Worm (Caenorhabditis elegans) whole organism, young adult: ENCODE measurements around the gene srd-32.
"Not testable (repeated sequence)": the region's sequence is repeated elsewhere in the genome, so short reads cannot be mapped to it uniquely, and the experiment has no call there.

Experiments used
- C17E4.6 ChIP-seq: fragments of 200-800 bp; sonication (Bioruptor generic); IDR thresholded peaks from 2 replicates; pipeline ENCODE4 v1.3.6; 2022; ENCODE audit warnings: missing genetic modification reagents, missing genetic modification characterization, missing compliant biosample characterization
- F10E7.11 ChIP-seq: sonication (generic microtip); optimal IDR thresholded peaks from 2 replicates; lab custom pipeline; 2017; ENCODE audit warnings: mild to moderate bottlenecking, missing genetic modification characterization, moderate library complexity, missing compliant biosample characterization
- F33H1.4 ChIP-seq: fragments of 200-800 bp; sonication (Bioruptor generic); IDR thresholded peaks from 2 replicates; pipeline ENCODE4 v1.3.6; 2022; ENCODE audit warnings: missing genetic modification reagents, missing genetic modification characterization, missing compliant biosample characterization
- F55B11.4 ChIP-seq: sonication (generic microtip); optimal IDR thresholded peaks from 2 replicates; lab custom pipeline; 2016; ENCODE audit warnings: missing compliant biosample characterization, missing genetic modification characterization, borderline replicate concordance; ENCODE audit not compliant: insufficient read depth
- F57C9.4 ChIP-seq: sonication (generic microtip); optimal IDR thresholded peaks from 2 replicates; lab custom pipeline; 2017; ENCODE audit warnings: mild to moderate bottlenecking, missing genetic modification characterization, missing compliant biosample characterization
- K12H6.12 ChIP-seq: fragments of 200-800 bp; sonication (Bioruptor generic); optimal IDR thresholded peaks from 2 replicates; lab custom pipeline; 2018; ENCODE audit warnings: mild to moderate bottlenecking, missing genetic modification characterization, missing compliant biosample characterization
- T07F8.4 ChIP-seq: sonication (generic microtip); optimal IDR thresholded peaks from 2 replicates; lab custom pipeline; 2016; ENCODE audit warnings: mild to moderate bottlenecking, missing genetic modification characterization, moderate library complexity, missing compliant biosample characterization
- T26A5.8 ChIP-seq: sonication (generic microtip); optimal IDR thresholded peaks from 2 replicates; lab custom pipeline; 2016; ENCODE audit warnings: missing genetic modification characterization, missing compliant biosample characterization
- Y53G8AR.9 ChIP-seq: fragments of 200-800 bp; sonication (Bioruptor generic); conservative IDR thresholded peaks from 2 replicates; pipeline ENCODE4 v1.3.6; 2022; ENCODE audit warnings: missing genetic modification reagents, missing genetic modification characterization, missing compliant biosample characterization
- Y79H2A.3 ChIP-seq: fragments of 200-800 bp; sonication (Bioruptor generic); conservative IDR thresholded peaks from 2 replicates; pipeline ENCODE4 v1.3.6; 2022; ENCODE audit warnings: missing genetic modification reagents, missing genetic modification characterization, missing compliant biosample characterization
- Y95B8A.8 ChIP-seq: fragments of 200-800 bp; sonication (Bioruptor generic); IDR thresholded peaks from 2 replicates; pipeline ENCODE4 v1.3.6; 2022; ENCODE audit warnings: missing genetic modification reagents, missing genetic modification characterization, missing compliant biosample characterization
- ZK185.1 ChIP-seq: sonication (generic microtip); optimal IDR thresholded peaks from 2 replicates; lab custom pipeline; 2016; ENCODE audit warnings: mild to moderate bottlenecking, missing genetic modification characterization, missing compliant biosample characterization; ENCODE audit not compliant: poor library complexity, severe bottlenecking
- ama-1 ChIP-seq, 3 experiments: fragments of 150-350 bp in 1 of 3; sonication (generic microtip) in 2 of 3; optimal IDR thresholded peaks; 2 replicates each; lab custom pipeline; 2014 to 2018; ENCODE audit warnings: missing biosample characterization in 2 of 3, missing genetic modification characterization in 2 of 3, missing genetic modification reagents in 2 of 3
- atf-7 ChIP-seq: sonication (generic microtip); optimal IDR thresholded peaks from 2 replicates; lab custom pipeline; 2017; ENCODE audit warnings: mild to moderate bottlenecking, missing genetic modification characterization, missing compliant biosample characterization
- athp-1 ChIP-seq: sonication (generic microtip); optimal IDR thresholded peaks from 2 replicates; lab custom pipeline; 2017; ENCODE audit warnings: mild to moderate bottlenecking, missing genetic modification characterization, missing compliant biosample characterization
- attf-5 ChIP-seq: fragments of 200-800 bp; sonication (Bioruptor generic); optimal IDR thresholded peaks from 2 replicates; lab custom pipeline; 2018; ENCODE audit warnings: mild to moderate bottlenecking, missing genetic modification characterization, missing compliant biosample characterization
- bed-2 ChIP-seq: fragments of 200-800 bp; sonication (Bioruptor generic); IDR thresholded peaks from 2 replicates; pipeline ENCODE4 v1.3.6; 2022; ENCODE audit warnings: missing genetic modification reagents, missing genetic modification characterization, missing compliant biosample characterization
- ceh-100 ChIP-seq: fragments of 200-800 bp; sonication (Bioruptor generic); IDR thresholded peaks from 2 replicates; pipeline ENCODE4 v1.3.6; 2022; ENCODE audit warnings: missing genetic modification reagents, missing genetic modification characterization, missing compliant biosample characterization
- ceh-91 ChIP-seq: fragments of 200-800 bp; sonication (Bioruptor generic); IDR thresholded peaks from 2 replicates; pipeline ENCODE4 v1.3.6; 2022; ENCODE audit warnings: missing genetic modification reagents, missing genetic modification characterization, missing compliant biosample characterization
- chd-7 ChIP-seq: sonication (generic microtip); optimal IDR thresholded peaks from 2 replicates; lab custom pipeline; 2016; ENCODE audit warnings: mild to moderate bottlenecking, missing genetic modification characterization, moderate library complexity, missing compliant biosample characterization
- die-1 ChIP-seq: sonication (generic microtip); optimal IDR thresholded peaks from 2 replicates; lab custom pipeline; 2016; ENCODE audit warnings: missing genotype, mild to moderate bottlenecking, missing genetic modification characterization, missing compliant biosample characterization
- dox-1 ChIP-seq: fragments of 200-800 bp; sonication (Bioruptor generic); IDR thresholded peaks from 2 replicates; pipeline ENCODE4 v1.3.6; 2022; ENCODE audit warnings: missing genetic modification reagents, missing genetic modification characterization, missing compliant biosample characterization
- efl-1 ChIP-seq: fragments of 150-350 bp; optimal IDR thresholded peaks from 2 replicates; lab custom pipeline; 2014; ENCODE audit warnings: missing biosample characterization, missing genetic modification reagents, missing genetic modification characterization
- egl-18 ChIP-seq: fragments of 200-800 bp; sonication (Bioruptor generic); IDR thresholded peaks from 2 replicates; pipeline ENCODE4 v1.3.6; 2022; ENCODE audit warnings: missing genetic modification reagents, missing genetic modification characterization, missing compliant biosample characterization
- ets-4 ChIP-seq: fragments of 200-800 bp; sonication (Bioruptor generic); optimal IDR thresholded peaks from 2 replicates; lab custom pipeline; 2018; ENCODE audit warnings: mild to moderate bottlenecking, missing genetic modification characterization, missing compliant biosample characterization
- fkh-3 ChIP-seq: sonication (generic microtip); optimal IDR thresholded peaks from 2 replicates; lab custom pipeline; 2016; ENCODE audit warnings: mild to moderate bottlenecking, missing genetic modification characterization, missing compliant biosample characterization
- hmg-1.2 ChIP-seq: fragments of 200-800 bp; sonication (Bioruptor generic); IDR thresholded peaks from 2 replicates; pipeline ENCODE4 v1.3.6; 2022; ENCODE audit warnings: missing genetic modification reagents, missing genetic modification characterization, missing compliant biosample characterization
- hmg-20 ChIP-seq: fragments of 200-800 bp; sonication (Bioruptor generic); IDR thresholded peaks from 2 replicates; pipeline ENCODE4 v1.3.6; 2022; ENCODE audit warnings: missing genetic modification reagents, missing genetic modification characterization, missing compliant biosample characterization
- hsf-1 ChIP-seq: fragments of 200-800 bp; sonication (Bioruptor generic); IDR thresholded peaks from 2 replicates; pipeline ENCODE4 v1.3.6; 2022; ENCODE audit warnings: missing genetic modification reagents, missing genetic modification characterization, missing compliant biosample characterization
- madf-10 ChIP-seq: sonication (generic microtip); optimal IDR thresholded peaks from 2 replicates; lab custom pipeline; 2016; ENCODE audit warnings: mild to moderate bottlenecking, missing genetic modification characterization, missing compliant biosample characterization
- mcd-1 ChIP-seq: fragments of 200-800 bp; sonication (Bioruptor generic); IDR thresholded peaks from 2 replicates; pipeline ENCODE4 v1.3.6; 2022; ENCODE audit warnings: missing genetic modification reagents, missing genetic modification characterization, missing compliant biosample characterization
- nfyb-1 ChIP-seq: fragments of 200-800 bp; sonication (Bioruptor generic); IDR thresholded peaks from 2 replicates; pipeline ENCODE4 v1.3.6; 2022; ENCODE audit warnings: missing genetic modification reagents, missing genetic modification characterization, missing compliant biosample characterization
- nhr-27 ChIP-seq: fragments of 200-800 bp; sonication (Bioruptor generic); optimal IDR thresholded peaks from 2 replicates; lab custom pipeline; 2018; ENCODE audit warnings: mild to moderate bottlenecking, missing genetic modification characterization, moderate library complexity, missing compliant biosample characterization
- nhr-80 ChIP-seq: sonication (generic microtip); optimal IDR thresholded peaks from 2 replicates; lab custom pipeline; 2016; ENCODE audit warnings: missing genetic modification characterization, missing compliant biosample characterization
- pbrm-1 ChIP-seq: fragments of 200-800 bp; sonication (Bioruptor generic); IDR thresholded peaks from 2 replicates; pipeline ENCODE4 v1.3.6; 2022; ENCODE audit warnings: missing genetic modification reagents, missing genetic modification characterization, missing compliant biosample characterization
- pha-4 ChIP-seq: fragments of 150-350 bp; sonication (generic microtip); optimal IDR thresholded peaks from 2 replicates; lab custom pipeline; 2014; ENCODE audit warnings: missing biosample characterization, missing genetic modification reagents, missing genetic modification characterization
- repo-1 ChIP-seq: sonication (generic microtip); optimal IDR thresholded peaks from 2 replicates; lab custom pipeline; 2017; ENCODE audit warnings: mild to moderate bottlenecking, missing genetic modification characterization, missing compliant biosample characterization
- snpc-4 ChIP-seq, 5 experiments: fragments of 150-350 bp in 1 of 5; sonication (generic microtip) in 4 of 5; optimal IDR thresholded peaks; 2 replicates each; lab custom pipeline; 2014 to 2018; ENCODE audit warnings: missing genetic modification characterization in 5 of 5, missing biosample characterization in 3 of 5, antibody characterized with exemption in 2 of 5, mild to moderate bottlenecking in 2 of 5, missing compliant biosample characterization in 2 of 5, missing genotype in 2 of 5, moderate library complexity in 2 of 5, missing genetic modification reagents in 1 of 5
- tbx-9 ChIP-seq: sonication (generic microtip); optimal IDR thresholded peaks from 2 replicates; lab custom pipeline; 2016; ENCODE audit warnings: borderline replicate concordance, missing genetic modification characterization, inconsistent platforms, missing compliant biosample characterization
- unc-130 ChIP-seq: sonication (generic microtip); optimal IDR thresholded peaks from 2 replicates; lab custom pipeline; 2016; ENCODE audit warnings: missing genetic modification reagents, missing genetic modification characterization, missing compliant biosample characterization
- ztf-26 ChIP-seq: sonication (generic microtip); optimal IDR thresholded peaks from 2 replicates; lab custom pipeline; 2017; ENCODE audit warnings: missing genetic modification characterization, missing compliant biosample characterization

srd-32 gene

DNA sequence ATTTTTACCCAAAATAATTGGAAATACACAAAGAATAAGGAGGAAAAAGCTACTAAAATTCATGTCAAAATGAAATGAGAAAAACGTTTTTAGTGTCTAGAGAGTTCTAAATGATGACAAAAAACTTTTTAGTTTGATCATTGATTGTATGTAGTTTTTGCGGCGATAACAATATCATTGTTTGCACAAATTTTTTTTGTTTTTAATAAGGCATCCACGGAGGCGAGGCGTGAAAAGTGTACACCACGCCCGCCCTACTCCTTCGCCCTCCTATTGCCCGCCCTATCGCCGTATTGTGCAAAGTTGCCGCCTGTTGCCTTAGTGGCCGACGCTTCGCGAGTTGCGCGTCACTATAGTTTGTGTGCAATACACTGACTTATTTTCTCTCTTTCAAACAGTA is 34.6 kb downstream of the srd-32 start, which contains the start of gene ugt-10:
Gene ugt-10 (minus strand): TSS at position 101 of the 400 bp plus-strand sequence.
- TF ChIP-seq snpc-4 (GFP tag; optimal IDR thresholded peaks at IDR 0.05; lab: Kevin White, UChicago) = not testable (repeated sequence)
- TF ChIP-seq snpc-4 (tag; optimal IDR thresholded peaks at IDR 0.05; lab: Kevin White, UChicago) (peak in 1 of 4 experiments; percentile 41), hmg-1.2 (peak; percentile 62)

DNA sequence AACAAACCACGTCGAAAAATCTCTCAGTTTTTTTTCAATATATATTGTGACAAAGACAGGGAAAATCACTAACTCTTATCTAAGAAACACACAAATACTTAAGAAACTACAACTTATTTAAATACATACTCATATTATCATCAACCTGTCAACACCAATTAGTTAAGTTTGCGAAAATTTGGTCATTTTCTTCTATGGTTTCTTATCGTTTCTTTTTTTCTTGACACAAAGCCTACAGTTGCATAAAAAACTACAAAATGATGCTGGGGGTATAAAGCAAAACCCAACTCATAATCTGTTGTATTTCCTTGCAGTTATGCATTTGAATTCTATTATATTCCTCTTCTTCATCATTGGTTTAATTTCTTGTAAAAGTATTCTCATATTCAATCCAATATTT is 35.6 kb downstream of the srd-32 start, which contains the start of gene ugt-67:
Gene ugt-67 (plus strand): TSS at position 301 of the 400 bp plus-strand sequence.
- TF ChIP-seq repo-1 (no peak), K12H6.12 (no peak), nfyb-1 (no peak), ama-1 (optimal IDR thresholded peaks at IDR 0.05; lab: Kevin White, UChicago) (no peak), ama-1 (GFP tag; optimal IDR thresholded peaks at IDR 0.05; lab: Kevin White, UChicago) (no peak), ZK185.1 (no peak), F33H1.4 (no peak), efl-1 (GFP tag; lab: Kevin White, UChicago) (no peak), chd-7 (tag; lab: Kevin White, UChicago) (no peak), tbx-9 (tag; lab: Kevin White, UChicago) (no peak), dox-1 (GFP tag; lab: Robert Waterston, UW) (no peak), madf-10 (tag; lab: Kevin White, UChicago) (no peak), pbrm-1 (GFP tag; lab: Robert Waterston, UW) (no peak), Y95B8A.8 (GFP tag; lab: Robert Waterston, UW) (no peak), F57C9.4 (tag; lab: Kevin White, UChicago) (no peak), ceh-100 (no peak), nhr-27 (tag; lab: Kevin White, UChicago) (no peak), nhr-80 (no peak)

DNA sequence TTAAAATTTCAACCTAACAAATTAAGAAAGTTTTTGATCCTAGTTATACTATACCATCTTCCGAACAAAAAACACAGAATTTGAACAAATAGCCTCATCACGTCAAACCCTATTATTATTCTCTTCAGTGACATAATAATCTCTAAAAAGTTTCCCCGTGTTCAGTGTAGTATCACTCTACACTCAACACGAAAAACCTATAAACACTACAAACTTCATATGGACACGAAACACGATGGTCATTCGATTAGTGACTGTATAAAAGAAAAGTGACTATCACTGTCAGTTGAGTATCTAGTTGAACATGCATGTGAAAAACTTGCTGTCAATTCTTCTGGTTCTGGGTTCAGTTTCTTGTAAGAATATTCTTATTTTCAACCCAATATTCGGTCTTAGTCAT is 38.2 kb downstream of the srd-32 start, which contains the start of gene ugt-8:
Gene ugt-8 (plus strand): TSS at position 235 of the 400 bp plus-strand sequence.
- TF ChIP-seq T26A5.8 (tag; lab: Kevin White, UChicago) (no peak), die-1 (no peak), ets-4 (GFP tag; lab: Kevin White, UChicago) (no peak), Y95B8A.8 (GFP tag; lab: Robert Waterston, UW) (no peak), chd-7 (tag; lab: Kevin White, UChicago) (no peak), madf-10 (tag; lab: Kevin White, UChicago) (no peak), athp-1 (tag; lab: Kevin White, UChicago) (no peak), hmg-1.2 (no peak), attf-5 (no peak), egl-18 (no peak), unc-130 (no peak), ceh-91 (GFP tag; lab: Robert Waterston, UW) (no peak), Y53G8AR.9 (GFP tag; lab: Robert Waterston, UW) (no peak), T07F8.4 (tag; lab: Kevin White, UChicago) (no peak), fkh-3 (tag; lab: Kevin White, UChicago) (no peak)

DNA sequence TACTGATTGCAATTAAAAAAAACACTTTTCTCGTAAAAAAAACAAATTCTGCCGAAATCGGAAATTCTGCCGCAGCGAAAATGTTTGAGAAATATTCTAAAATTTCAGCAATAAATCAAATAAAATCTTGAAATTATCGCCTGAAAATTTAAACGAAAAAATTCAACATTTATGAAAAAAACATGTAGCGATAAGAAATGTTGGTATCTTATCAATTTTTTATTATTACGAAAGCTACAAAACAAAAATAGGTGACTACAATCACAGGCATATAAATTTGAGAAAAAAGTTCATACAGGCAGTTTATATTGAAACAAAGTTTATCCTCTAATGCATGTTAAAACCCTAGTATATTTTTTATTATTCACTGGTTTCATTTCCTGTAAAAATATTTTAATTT is 40.5 kb downstream of the srd-32 start, which contains the start of gene ugt-14:
Gene ugt-14 (plus strand): TSS at position 301 of the 400 bp plus-strand sequence.
- TF ChIP-seq C17E4.6 (GFP tag; lab: Robert Waterston, UW) = no peak
- no peak for TF ChIP-seq nhr-80
- no peak for TF ChIP-seq nfyb-1
- no peak for TF ChIP-seq atf-7 (tag; lab: Kevin White, UChicago)
- TF ChIP-seq F10E7.11 = no peak
- no peak for TF ChIP-seq chd-7 (tag; lab: Kevin White, UChicago)
- no peak for TF ChIP-seq madf-10 (tag; lab: Kevin White, UChicago)
- TF ChIP-seq hmg-20 = no peak
- no peak for TF ChIP-seq ztf-26 (tag; lab: Kevin White, UChicago)
- no peak for TF ChIP-seq mcd-1
- no peak for TF ChIP-seq F55B11.4 (tag; lab: Kevin White, UChicago)
- no peak for TF ChIP-seq hsf-1
- TF ChIP-seq pha-4 (tag; lab: Kevin White, UChicago) = no peak
- TF ChIP-seq bed-2 (GFP tag; lab: Robert Waterston, UW) = no peak
- TF ChIP-seq Y79H2A.3 (GFP tag; lab: Robert Waterston, UW) = no peak
